Worm (Caenorhabditis elegans) whole organism, L2 larva: ENCODE data around the gene T05A8.7.
A peak's percentile ranks its signal among the peaks of the same experiment; 100 is the strongest.

Experiments used
- C34F6.9 ChIP-seq: fragments of 150-350 bp; optimal IDR thresholded peaks from 2 replicates; lab custom pipeline; 2014; ENCODE audit warnings: missing biosample characterization, missing genetic modification characterization
- F13H6.1 ChIP-seq: sonication (generic microtip); optimal IDR thresholded peaks from 2 replicates; lab custom pipeline; 2016; ENCODE audit warnings: missing genetic modification characterization, missing compliant biosample characterization
- R02D3.7 ChIP-seq: fragments of 150-350 bp; optimal IDR thresholded peaks from 2 replicates; lab custom pipeline; 2014; ENCODE audit warnings: missing biosample characterization, missing genetic modification characterization
- Y55F3AM.14 ChIP-seq: fragments of 200-800 bp; sonication (Bioruptor generic); optimal IDR thresholded peaks from 2 replicates; lab custom pipeline; 2018; ENCODE audit warnings: mild to moderate bottlenecking, missing genetic modification characterization, missing compliant biosample characterization
- ZK546.5 ChIP-seq: sonication (generic microtip); optimal IDR thresholded peaks from 2 replicates; lab custom pipeline; 2017; ENCODE audit warnings: missing biosample characterization, missing genetic modification characterization
- alr-1 ChIP-seq: fragments of 150-350 bp; optimal IDR thresholded peaks from 2 replicates; lab custom pipeline; 2014; ENCODE audit warnings: missing biosample characterization, missing genetic modification characterization
- ceh-82 ChIP-seq: fragments of 150-350 bp; optimal IDR thresholded peaks from 2 replicates; lab custom pipeline; 2014; ENCODE audit warnings: missing biosample characterization, missing genetic modification characterization
- crh-2 ChIP-seq: sonication (generic microtip); optimal IDR thresholded peaks from 2 replicates; lab custom pipeline; 2017; ENCODE audit warnings: missing biosample characterization, missing genetic modification characterization
- egl-27 ChIP-seq: sonication (generic microtip); optimal IDR thresholded peaks from 3 replicates; lab custom pipeline; 2017; ENCODE audit warnings: missing biosample characterization, missing genetic modification reagents, missing genetic modification characterization
- elt-3 ChIP-seq: sonication (generic microtip); optimal IDR thresholded peaks from 2 replicates; lab custom pipeline; 2017; ENCODE audit warnings: missing biosample characterization, missing genetic modification characterization
- fos-1 ChIP-seq: fragments of 150-350 bp; optimal IDR thresholded peaks from 2 replicates; lab custom pipeline; 2014; ENCODE audit warnings: missing biosample characterization, missing genetic modification characterization
- gmeb-1 ChIP-seq: fragments of 150-350 bp; optimal IDR thresholded peaks from 2 replicates; lab custom pipeline; 2014; ENCODE audit warnings: missing biosample characterization, missing genetic modification characterization
- lin-11 ChIP-seq: fragments of 150-350 bp; sonication (generic microtip); optimal IDR thresholded peaks from 2 replicates; lab custom pipeline; 2014; ENCODE audit warnings: missing biosample characterization, missing genetic modification characterization, inconsistent platforms, mixed read lengths
- lin-39 ChIP-seq: fragments of 150-350 bp; optimal IDR thresholded peaks from 2 replicates; lab custom pipeline; 2014; ENCODE audit warnings: missing biosample characterization, missing genetic modification reagents, missing genetic modification characterization
- lsy-2 ChIP-seq, 2 experiments: fragments of 150-350 bp in 1 of 2; sonication (generic microtip) in 1 of 2; optimal IDR thresholded peaks; 2 replicates each; lab custom pipeline; 2014 to 2017; ENCODE audit warnings: missing biosample characterization in 2 of 2, missing genetic modification characterization in 2 of 2
- mab-5 ChIP-seq: fragments of 150-350 bp; optimal IDR thresholded peaks from 2 replicates; lab custom pipeline; 2014; ENCODE audit warnings: missing biosample characterization, missing genetic modification characterization
- mbf-1 ChIP-seq: sonication (generic microtip); optimal IDR thresholded peaks from 2 replicates; lab custom pipeline; 2017; ENCODE audit warnings: missing biosample characterization, missing genetic modification characterization
- mdl-1 ChIP-seq, 2 experiments: fragments of 150-350 bp in 1 of 2; sonication (generic microtip) in 1 of 2; optimal IDR thresholded peaks; 2 replicates each; lab custom pipeline; 2017; ENCODE audit warnings: missing biosample characterization in 2 of 2, missing genetic modification characterization in 2 of 2
- nhr-10 ChIP-seq: sonication (generic microtip); optimal IDR thresholded peaks from 2 replicates; lab custom pipeline; 2017; ENCODE audit warnings: missing biosample characterization, missing genetic modification characterization
- nhr-129 ChIP-seq: fragments of 150-350 bp; optimal IDR thresholded peaks from 2 replicates; lab custom pipeline; 2014; ENCODE audit warnings: missing biosample characterization, missing genetic modification characterization
- nhr-21 ChIP-seq: fragments of 150-350 bp; optimal IDR thresholded peaks from 2 replicates; lab custom pipeline; 2014; ENCODE audit warnings: missing biosample characterization, missing genetic modification characterization
- nhr-23 ChIP-seq: fragments of 150-350 bp; optimal IDR thresholded peaks from 2 replicates; lab custom pipeline; 2014; ENCODE audit warnings: missing biosample characterization, missing genetic modification reagents, missing genetic modification characterization
- nhr-25 ChIP-seq: fragments of 150-350 bp; sonication (generic microtip); optimal IDR thresholded peaks from 3 replicates; lab custom pipeline; 2014; ENCODE audit warnings: missing biosample characterization, missing genetic modification characterization
- nhr-6 ChIP-seq: fragments of 150-350 bp; optimal IDR thresholded peaks from 2 replicates; lab custom pipeline; 2014; ENCODE audit warnings: missing biosample characterization, missing genetic modification characterization
- nhr-77 ChIP-seq: fragments of 150-350 bp; optimal IDR thresholded peaks from 2 replicates; lab custom pipeline; 2014; ENCODE audit warnings: missing biosample characterization, missing genetic modification characterization
- peb-1 ChIP-seq: fragments of 150-350 bp; optimal IDR thresholded peaks from 2 replicates; lab custom pipeline; 2014; ENCODE audit warnings: missing biosample characterization, missing genetic modification characterization
- sem-4 ChIP-seq: fragments of 150-350 bp; optimal IDR thresholded peaks from 2 replicates; lab custom pipeline; 2014; ENCODE audit warnings: missing biosample characterization, missing genetic modification reagents, missing genetic modification characterization
- skn-1 ChIP-seq: sonication (generic microtip); optimal IDR thresholded peaks from 2 replicates; lab custom pipeline; 2017; ENCODE audit warnings: missing biosample characterization, missing genetic modification characterization
- sma-3 ChIP-seq: sonication (generic microtip); optimal IDR thresholded peaks from 2 replicates; lab custom pipeline; 2016; ENCODE audit warnings: missing genetic modification reagents, missing genetic modification characterization, missing compliant biosample characterization
- snpc-4 ChIP-seq: fragments of 150-350 bp; optimal IDR thresholded peaks from 2 replicates; lab custom pipeline; 2014; ENCODE audit warnings: missing biosample characterization, missing genetic modification characterization
- unc-39 ChIP-seq: fragments of 150-350 bp; optimal IDR thresholded peaks from 2 replicates; lab custom pipeline; 2014; ENCODE audit warnings: missing biosample characterization, missing genetic modification characterization
- unc-55 ChIP-seq: fragments of 150-350 bp; sonication (generic microtip); optimal IDR thresholded peaks from 3 replicates; lab custom pipeline; 2014; ENCODE audit warnings: missing biosample characterization, missing genetic modification reagents, missing genetic modification characterization
- unc-62 ChIP-seq: fragments of 150-350 bp; optimal IDR thresholded peaks from 2 replicates; lab custom pipeline; 2014; ENCODE audit warnings: missing biosample characterization, missing genetic modification reagents, missing genetic modification characterization
- zag-1 ChIP-seq: fragments of 150-350 bp; optimal IDR thresholded peaks from 2 replicates; lab custom pipeline; 2014; ENCODE audit warnings: missing biosample characterization, missing genetic modification characterization
- ztf-1 ChIP-seq: fragments of 200-800 bp; sonication (Bioruptor generic); conservative IDR thresholded peaks from 2 replicates; pipeline ENCODE4 v1.3.6; 2022; ENCODE audit warnings: missing genetic modification characterization, missing compliant biosample characterization
- ztf-11 ChIP-seq: sonication (generic microtip); optimal IDR thresholded peaks from 2 replicates; lab custom pipeline; 2017; ENCODE audit warnings: missing biosample characterization, missing genetic modification characterization
- ztf-4 ChIP-seq: fragments of 150-350 bp; optimal IDR thresholded peaks from 2 replicates; lab custom pipeline; 2014; ENCODE audit warnings: missing biosample characterization, missing genetic modification characterization

T05A8.7 gene

ce11 chrII:2751278-2751677 lies 9.1 kb upstream of the T05A8.7 start:
- TF ChIP-seq crh-2 (no peak), elt-3 (tag; lab: Kevin White, UChicago) (no peak), sem-4 (tag; lab: Kevin White, UChicago) (no peak)

- TF ChIP-seq nhr-6 (tag; lab: Kevin White, UChicago) (no peak), ztf-11 (tag; lab: Kevin White, UChicago) (no peak), lin-11 (tag; lab: Kevin White, UChicago) (no peak), fos-1 (tag; lab: Kevin White, UChicago) (peak; percentile 72)
- TF ChIP-seq, all 48 proteins: peak for 1
Observed at ce11 chrII:2749595-2750048, 7.5 kb upstream of the T05A8.7 start, which contains the start of gene F29A7.4. Gene F29A7.4 (plus strand): TSS chrII:2749998.

DNA sequence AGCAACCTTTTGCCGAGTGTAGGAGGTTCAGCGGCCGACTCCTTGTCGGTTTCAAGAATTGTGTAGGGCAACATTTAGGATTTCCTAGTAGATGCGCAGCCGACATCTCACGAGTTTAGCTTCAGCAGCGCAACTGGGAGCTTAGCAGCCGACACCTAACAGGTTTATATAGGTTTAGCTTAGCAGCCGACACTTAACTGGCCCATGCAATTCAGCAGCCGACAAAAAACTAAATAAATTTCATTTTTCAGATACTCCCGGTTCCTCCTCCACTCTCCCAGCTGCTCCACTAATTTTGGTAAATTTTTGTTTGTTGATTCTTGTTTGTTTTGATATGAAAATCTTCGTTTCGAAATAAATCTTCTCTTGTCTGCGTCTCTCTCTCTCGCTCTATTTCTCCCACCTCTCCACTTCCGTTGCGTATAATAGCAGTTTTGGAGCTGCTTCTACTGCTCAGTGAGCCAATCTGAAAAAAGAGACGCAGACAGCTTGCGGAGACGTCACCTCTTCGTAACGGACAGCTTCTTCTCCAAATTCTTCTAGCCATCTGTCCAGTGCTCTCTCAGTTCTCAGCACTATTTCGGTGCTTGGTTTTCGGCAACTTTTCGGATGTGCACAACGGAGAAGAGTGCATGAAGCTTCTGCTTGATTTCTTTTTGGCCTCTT lies 5.9 kb upstream of the T05A8.7 start:
- peak; percentile 28 for TF ChIP-seq crh-2
- TF ChIP-seq zag-1 (tag; lab: Kevin White, UChicago) = peak; percentile 82
- TF ChIP-seq nhr-129 (tag; lab: Kevin White, UChicago) = peak; percentile 73
- peak; percentile 15 for TF ChIP-seq nhr-6 (tag; lab: Kevin White, UChicago)
- no peak for TF ChIP-seq peb-1 (tag; lab: Kevin White, UChicago)
- peak; percentile 45 for TF ChIP-seq lin-11 (tag; lab: Kevin White, UChicago)
- peak; percentile 23 for TF ChIP-seq egl-27 (tag; lab: Kevin White, UChicago)
- peak; percentile 22 to 68 for TF ChIP-seq lsy-2 (tag; optimal IDR thresholded peaks at IDR 0.05; lab: Kevin White, UChicago)
- TF ChIP-seq snpc-4 (tag; lab: Kevin White, UChicago) = peak; percentile 65
- TF ChIP-seq ceh-82 (tag; lab: Kevin White, UChicago) = peak; percentile 56
- peak; percentile 29 for TF ChIP-seq mab-5 (tag; lab: Kevin White, UChicago)
- peak; percentile 90 for TF ChIP-seq C34F6.9 (tag; lab: Kevin White, UChicago)
- no peak for TF ChIP-seq R02D3.7 (tag; lab: Kevin White, UChicago)
- TF ChIP-seq mdl-1 (tag; optimal IDR thresholded peaks at IDR 0.05; lab: Kevin White, UChicago) = peak in 1 of 2 experiments; percentile 41
- no peak for TF ChIP-seq lin-39
- TF ChIP-seq nhr-77 (tag; lab: Kevin White, UChicago) = no peak
- TF ChIP-seq F13H6.1 (tag; lab: Kevin White, UChicago) = peak; percentile 74
- TF ChIP-seq unc-62 (GFP tag; lab: Kevin White, UChicago) = no peak
- TF ChIP-seq unc-55 (GFP tag; lab: Kevin White, UChicago) = peak; percentile 87

ce11 chrII:2741405-2741804 lies 746 bp downstream of the T05A8.7 start:
- TF ChIP-seq alr-1 (no peak), nhr-10 (no peak)

ce11 chrII:2739619-2740018 lies 2.5 kb downstream of the T05A8.7 start, which contains the start of gene T05A8.6:
Gene T05A8.6 (minus strand): TSS chrII:2739719.
- TF ChIP-seq ceh-82 (tag; lab: Kevin White, UChicago) (no peak), unc-62 (GFP tag; lab: Kevin White, UChicago) (no peak), lin-11 (tag; lab: Kevin White, UChicago) (no peak), unc-55 (GFP tag; lab: Kevin White, UChicago) (no peak), nhr-25 (tag; lab: Kevin White, UChicago) (no peak), mbf-1 (tag; lab: Kevin White, UChicago) (no peak), nhr-21 (tag; lab: Kevin White, UChicago) (no peak), nhr-10 (no peak)
- TF ChIP-seq, all 48 proteins: peak for 0

DNA sequence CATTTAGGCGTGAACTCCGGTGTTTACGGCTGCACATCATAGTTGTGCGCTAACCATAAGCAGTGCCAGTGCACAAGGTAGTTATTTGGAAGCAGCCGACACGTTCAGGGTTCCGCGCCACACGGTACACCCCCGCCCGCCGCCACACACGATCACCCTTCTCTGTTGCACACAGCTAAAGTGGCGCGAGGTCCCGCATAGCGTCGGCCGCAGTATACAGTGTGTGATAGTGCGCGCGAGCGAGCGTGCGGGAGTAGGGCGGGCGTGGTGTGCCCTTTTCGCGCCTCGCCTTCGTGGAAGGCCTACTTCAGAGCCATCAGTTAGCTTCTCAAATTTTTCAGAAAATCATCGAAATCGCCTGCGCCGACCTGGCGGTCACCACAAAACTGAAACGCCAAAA lies 5.2 kb downstream of the T05A8.7 start:
- TF ChIP-seq Y55F3AM.14 (GFP tag; lab: Kevin White, UChicago) = no peak
- no peak for TF ChIP-seq gmeb-1 (tag; lab: Kevin White, UChicago)
- TF ChIP-seq ceh-82 (tag; lab: Kevin White, UChicago) = no peak
- no peak for TF ChIP-seq lin-39
- TF ChIP-seq unc-39 (tag; lab: Kevin White, UChicago) = no peak
- TF ChIP-seq snpc-4 (tag; lab: Kevin White, UChicago) = no peak
- TF ChIP-seq ZK546.5 (tag; lab: Kevin White, UChicago) = no peak
- no peak for TF ChIP-seq sma-3 (GFP tag; lab: Kevin White, UChicago)
- TF ChIP-seq egl-27 (tag; lab: Kevin White, UChicago) = no peak
- no peak for TF ChIP-seq skn-1 (tag; lab: Kevin White, UChicago)
- no peak for TF ChIP-seq alr-1
- no peak for TF ChIP-seq lin-11 (tag; lab: Kevin White, UChicago)
- no peak for TF ChIP-seq mab-5 (tag; lab: Kevin White, UChicago)
- no peak for TF ChIP-seq nhr-23 (tag; lab: Kevin White, UChicago)
- no peak for TF ChIP-seq ztf-11 (tag; lab: Kevin White, UChicago)
- no peak for TF ChIP-seq ztf-4 (tag; lab: Kevin White, UChicago)
- no peak for TF ChIP-seq ztf-1 (GFP tag; lab: Robert Waterston, UW)
- no peak for TF ChIP-seq unc-62 (GFP tag; lab: Kevin White, UChicago)
- TF ChIP-seq lsy-2 (tag; optimal IDR thresholded peaks at IDR 0.05; lab: Kevin White, UChicago) = no peak
